Worm (Caenorhabditis elegans) whole organism, L3 larva: Measurements from ENCODE around the gene T22B7.7.

ENCODE experiments used
- ama-1 ChIP-seq: fragments of 150-350 bp; optimal IDR thresholded peaks from 2 replicates; lab custom pipeline; 2018
- ceh-28 ChIP-seq: fragments of 150-350 bp; optimal IDR thresholded peaks from 2 replicates; lab custom pipeline; 2014; ENCODE audit warnings: missing biosample characterization, missing genetic modification reagents, missing genetic modification characterization
- ceh-82 ChIP-seq: fragments of 150-350 bp; optimal IDR thresholded peaks from 2 replicates; lab custom pipeline; 2014; ENCODE audit warnings: missing biosample characterization, missing genetic modification characterization
- egl-27 ChIP-seq: sonication (generic microtip); optimal IDR thresholded peaks from 4 replicates; lab custom pipeline; 2017; ENCODE audit warnings: missing biosample characterization, missing genetic modification reagents, missing genetic modification characterization
- hmg-11 ChIP-seq: sonication (generic microtip); optimal IDR thresholded peaks from 2 replicates; lab custom pipeline; 2016; ENCODE audit warnings: missing genetic modification characterization, missing compliant biosample characterization
- nfya-1 ChIP-seq: sonication (generic microtip); optimal IDR thresholded peaks from 2 replicates; lab custom pipeline; 2017; ENCODE audit warnings: missing genetic modification characterization, mild to moderate bottlenecking, missing compliant biosample characterization, antibody characterized with exemption, moderate library complexity; ENCODE audit not compliant: insufficient read depth
- nhr-11 ChIP-seq: fragments of 150-350 bp; optimal IDR thresholded peaks from 2 replicates; lab custom pipeline; 2014; ENCODE audit warnings: missing biosample characterization, missing genetic modification characterization
- skn-1 ChIP-seq: fragments of 150-350 bp; optimal IDR thresholded peaks from 2 replicates; lab custom pipeline; 2014; ENCODE audit warnings: missing biosample characterization, missing genetic modification characterization
- unc-39 ChIP-seq: sonication (generic microtip); optimal IDR thresholded peaks from 4 replicates; lab custom pipeline; 2017; ENCODE audit warnings: missing biosample characterization, missing genetic modification characterization
- zag-1 ChIP-seq: fragments of 150-350 bp; optimal IDR thresholded peaks from 2 replicates; lab custom pipeline; 2014; ENCODE audit warnings: missing biosample characterization, missing genetic modification characterization

ce11 chrX:5639562-5639961 is 14.3 kb downstream of the T22B7.7 start:
- no peak for TF ChIP-seq ceh-28 (tag; lab: Kevin White, UChicago)
- no peak for TF ChIP-seq skn-1
- no peak for TF ChIP-seq hmg-11 (tag; lab: Kevin White, UChicago)
- TF ChIP-seq egl-27 (tag; lab: Kevin White, UChicago) = no peak
- no peak for TF ChIP-seq ceh-82 (tag; lab: Kevin White, UChicago)
- no peak for TF ChIP-seq zag-1
- no peak for TF ChIP-seq nhr-11 (tag; lab: Kevin White, UChicago)
- no peak for TF ChIP-seq unc-39 (tag; lab: Kevin White, UChicago)
- TF ChIP-seq ama-1 = no peak
- no peak for TF ChIP-seq nfya-1
